Worm (Caenorhabditis elegans) whole organism, L2 larva: Measurements from ENCODE around the gene srd-21.
A peak's percentile ranks its signal among the peaks of the same experiment; 100 is the strongest.

Source experiments
- C34F6.9 ChIP-seq: fragments of 150-350 bp; optimal IDR thresholded peaks from 2 replicates; lab custom pipeline; 2014; ENCODE audit warnings: missing biosample characterization, missing genetic modification characterization
- F13H6.1 ChIP-seq: sonication (generic microtip); optimal IDR thresholded peaks from 2 replicates; lab custom pipeline; 2016; ENCODE audit warnings: missing genetic modification characterization, missing compliant biosample characterization
- R02D3.7 ChIP-seq: fragments of 150-350 bp; optimal IDR thresholded peaks from 2 replicates; lab custom pipeline; 2014; ENCODE audit warnings: missing biosample characterization, missing genetic modification characterization
- Y55F3AM.14 ChIP-seq: fragments of 200-800 bp; sonication (Bioruptor generic); optimal IDR thresholded peaks from 2 replicates; lab custom pipeline; 2018; ENCODE audit warnings: mild to moderate bottlenecking, missing genetic modification characterization, missing compliant biosample characterization
- ZK546.5 ChIP-seq: sonication (generic microtip); optimal IDR thresholded peaks from 2 replicates; lab custom pipeline; 2017; ENCODE audit warnings: missing biosample characterization, missing genetic modification characterization
- alr-1 ChIP-seq: fragments of 150-350 bp; optimal IDR thresholded peaks from 2 replicates; lab custom pipeline; 2014; ENCODE audit warnings: missing biosample characterization, missing genetic modification characterization
- aly-2 ChIP-seq: fragments of 150-350 bp; optimal IDR thresholded peaks from 2 replicates; lab custom pipeline; 2014; ENCODE audit warnings: missing biosample characterization, missing genetic modification characterization
- ama-1 ChIP-seq: fragments of 150-350 bp; optimal IDR thresholded peaks from 2 replicates; lab custom pipeline; 2018; ENCODE audit warnings: inconsistent platforms
- blmp-1 ChIP-seq: sonication (generic microtip); optimal IDR thresholded peaks from 2 replicates; lab custom pipeline; 2017; ENCODE audit warnings: missing genetic modification characterization, mild to moderate bottlenecking, missing compliant biosample characterization, antibody characterized with exemption, moderate library complexity; ENCODE audit not compliant: insufficient read depth
- ceh-16 ChIP-seq: fragments of 150-350 bp; optimal IDR thresholded peaks from 2 replicates; lab custom pipeline; 2014; ENCODE audit warnings: missing biosample characterization, missing genetic modification characterization
- ceh-82 ChIP-seq: fragments of 150-350 bp; optimal IDR thresholded peaks from 2 replicates; lab custom pipeline; 2014; ENCODE audit warnings: missing biosample characterization, missing genetic modification characterization
- crh-2 ChIP-seq: sonication (generic microtip); optimal IDR thresholded peaks from 2 replicates; lab custom pipeline; 2017; ENCODE audit warnings: missing biosample characterization, missing genetic modification characterization
- dmd-4 ChIP-seq: sonication (generic microtip); optimal IDR thresholded peaks from 2 replicates; lab custom pipeline; 2017; ENCODE audit warnings: missing biosample characterization, missing genetic modification characterization
- egl-27 ChIP-seq: sonication (generic microtip); optimal IDR thresholded peaks from 3 replicates; lab custom pipeline; 2017; ENCODE audit warnings: missing biosample characterization, missing genetic modification reagents, missing genetic modification characterization
- elt-1 ChIP-seq: fragments of 150-350 bp; optimal IDR thresholded peaks from 2 replicates; lab custom pipeline; 2014; ENCODE audit warnings: missing biosample characterization, missing genetic modification characterization
- elt-3 ChIP-seq: sonication (generic microtip); optimal IDR thresholded peaks from 2 replicates; lab custom pipeline; 2017; ENCODE audit warnings: missing biosample characterization, missing genetic modification characterization
- fos-1 ChIP-seq: fragments of 150-350 bp; optimal IDR thresholded peaks from 2 replicates; lab custom pipeline; 2014; ENCODE audit warnings: missing biosample characterization, missing genetic modification characterization
- gmeb-1 ChIP-seq: fragments of 150-350 bp; optimal IDR thresholded peaks from 2 replicates; lab custom pipeline; 2014; ENCODE audit warnings: missing biosample characterization, missing genetic modification characterization
- lin-11 ChIP-seq: fragments of 150-350 bp; sonication (generic microtip); optimal IDR thresholded peaks from 2 replicates; lab custom pipeline; 2014; ENCODE audit warnings: missing biosample characterization, missing genetic modification characterization, inconsistent platforms, mixed read lengths
- lin-13 ChIP-seq: fragments of 150-350 bp; optimal IDR thresholded peaks from 2 replicates; lab custom pipeline; 2014; ENCODE audit warnings: missing biosample characterization, missing genetic modification reagents, missing genetic modification characterization
- lin-39 ChIP-seq: fragments of 150-350 bp; optimal IDR thresholded peaks from 2 replicates; lab custom pipeline; 2014; ENCODE audit warnings: missing biosample characterization, missing genetic modification reagents, missing genetic modification characterization
- lsy-2 ChIP-seq, 2 experiments: fragments of 150-350 bp in 1 of 2; sonication (generic microtip) in 1 of 2; optimal IDR thresholded peaks; 2 replicates each; lab custom pipeline; 2014 to 2017; ENCODE audit warnings: missing biosample characterization in 2 of 2, missing genetic modification characterization in 2 of 2
- mab-5 ChIP-seq: fragments of 150-350 bp; optimal IDR thresholded peaks from 2 replicates; lab custom pipeline; 2014; ENCODE audit warnings: missing biosample characterization, missing genetic modification characterization
- mbf-1 ChIP-seq: sonication (generic microtip); optimal IDR thresholded peaks from 2 replicates; lab custom pipeline; 2017; ENCODE audit warnings: missing biosample characterization, missing genetic modification characterization
- mdl-1 ChIP-seq, 2 experiments: fragments of 150-350 bp in 1 of 2; sonication (generic microtip) in 1 of 2; optimal IDR thresholded peaks; 2 replicates each; lab custom pipeline; 2017; ENCODE audit warnings: missing biosample characterization in 2 of 2, missing genetic modification characterization in 2 of 2
- nhr-10 ChIP-seq: sonication (generic microtip); optimal IDR thresholded peaks from 2 replicates; lab custom pipeline; 2017; ENCODE audit warnings: missing biosample characterization, missing genetic modification characterization
- nhr-11 ChIP-seq: fragments of 150-350 bp; optimal IDR thresholded peaks from 2 replicates; lab custom pipeline; 2014; ENCODE audit warnings: missing biosample characterization, missing genetic modification characterization
- nhr-12 ChIP-seq: fragments of 150-350 bp; optimal IDR thresholded peaks from 2 replicates; lab custom pipeline; 2014; ENCODE audit warnings: missing biosample characterization, missing genetic modification characterization
- nhr-129 ChIP-seq: fragments of 150-350 bp; optimal IDR thresholded peaks from 2 replicates; lab custom pipeline; 2014; ENCODE audit warnings: missing biosample characterization, missing genetic modification characterization
- nhr-21 ChIP-seq: fragments of 150-350 bp; optimal IDR thresholded peaks from 2 replicates; lab custom pipeline; 2014; ENCODE audit warnings: missing biosample characterization, missing genetic modification characterization
- nhr-23 ChIP-seq: fragments of 150-350 bp; optimal IDR thresholded peaks from 2 replicates; lab custom pipeline; 2014; ENCODE audit warnings: missing biosample characterization, missing genetic modification reagents, missing genetic modification characterization
- nhr-237 ChIP-seq: fragments of 150-350 bp; optimal IDR thresholded peaks from 2 replicates; lab custom pipeline; 2014; ENCODE audit warnings: missing biosample characterization, missing genetic modification characterization
- nhr-25 ChIP-seq: fragments of 150-350 bp; sonication (generic microtip); optimal IDR thresholded peaks from 3 replicates; lab custom pipeline; 2014; ENCODE audit warnings: missing biosample characterization, missing genetic modification characterization
- nhr-6 ChIP-seq: fragments of 150-350 bp; optimal IDR thresholded peaks from 2 replicates; lab custom pipeline; 2014; ENCODE audit warnings: missing biosample characterization, missing genetic modification characterization
- nhr-77 ChIP-seq: fragments of 150-350 bp; optimal IDR thresholded peaks from 2 replicates; lab custom pipeline; 2014; ENCODE audit warnings: missing biosample characterization, missing genetic modification characterization
- peb-1 ChIP-seq: fragments of 150-350 bp; optimal IDR thresholded peaks from 2 replicates; lab custom pipeline; 2014; ENCODE audit warnings: missing biosample characterization, missing genetic modification characterization
- sem-4 ChIP-seq: fragments of 150-350 bp; optimal IDR thresholded peaks from 2 replicates; lab custom pipeline; 2014; ENCODE audit warnings: missing biosample characterization, missing genetic modification reagents, missing genetic modification characterization
- skn-1 ChIP-seq: sonication (generic microtip); optimal IDR thresholded peaks from 2 replicates; lab custom pipeline; 2017; ENCODE audit warnings: missing biosample characterization, missing genetic modification characterization
- sma-3 ChIP-seq: sonication (generic microtip); optimal IDR thresholded peaks from 2 replicates; lab custom pipeline; 2016; ENCODE audit warnings: missing genetic modification reagents, missing genetic modification characterization, missing compliant biosample characterization
- sma-9 ChIP-seq, 2 experiments: fragments of 150-350 bp in 1 of 2; sonication (generic microtip) in 1 of 2; optimal IDR thresholded peaks; 2 replicates each; lab custom pipeline; 2014 to 2016; ENCODE audit warnings: missing genetic modification characterization in 2 of 2, mild to moderate bottlenecking in 1 of 2, missing biosample characterization in 1 of 2, missing compliant biosample characterization in 1 of 2, missing genetic modification reagents in 1 of 2, moderate library complexity in 1 of 2
- snpc-4 ChIP-seq: fragments of 150-350 bp; optimal IDR thresholded peaks from 2 replicates; lab custom pipeline; 2014; ENCODE audit warnings: missing biosample characterization, missing genetic modification characterization
- unc-39 ChIP-seq: fragments of 150-350 bp; optimal IDR thresholded peaks from 2 replicates; lab custom pipeline; 2014; ENCODE audit warnings: missing biosample characterization, missing genetic modification characterization
- unc-55 ChIP-seq: fragments of 150-350 bp; sonication (generic microtip); optimal IDR thresholded peaks from 3 replicates; lab custom pipeline; 2014; ENCODE audit warnings: missing biosample characterization, missing genetic modification reagents, missing genetic modification characterization
- unc-62 ChIP-seq: fragments of 150-350 bp; optimal IDR thresholded peaks from 2 replicates; lab custom pipeline; 2014; ENCODE audit warnings: missing biosample characterization, missing genetic modification reagents, missing genetic modification characterization
- zag-1 ChIP-seq: fragments of 150-350 bp; optimal IDR thresholded peaks from 2 replicates; lab custom pipeline; 2014; ENCODE audit warnings: missing biosample characterization, missing genetic modification characterization
- ztf-1 ChIP-seq: fragments of 200-800 bp; sonication (Bioruptor generic); conservative IDR thresholded peaks from 2 replicates; pipeline ENCODE4 v1.3.6; 2022; ENCODE audit warnings: missing genetic modification characterization, missing compliant biosample characterization
- ztf-11 ChIP-seq: sonication (generic microtip); optimal IDR thresholded peaks from 2 replicates; lab custom pipeline; 2017; ENCODE audit warnings: missing biosample characterization, missing genetic modification characterization
- ztf-4 ChIP-seq: fragments of 150-350 bp; optimal IDR thresholded peaks from 2 replicates; lab custom pipeline; 2014; ENCODE audit warnings: missing biosample characterization, missing genetic modification characterization

Gene srd-21

DNA sequence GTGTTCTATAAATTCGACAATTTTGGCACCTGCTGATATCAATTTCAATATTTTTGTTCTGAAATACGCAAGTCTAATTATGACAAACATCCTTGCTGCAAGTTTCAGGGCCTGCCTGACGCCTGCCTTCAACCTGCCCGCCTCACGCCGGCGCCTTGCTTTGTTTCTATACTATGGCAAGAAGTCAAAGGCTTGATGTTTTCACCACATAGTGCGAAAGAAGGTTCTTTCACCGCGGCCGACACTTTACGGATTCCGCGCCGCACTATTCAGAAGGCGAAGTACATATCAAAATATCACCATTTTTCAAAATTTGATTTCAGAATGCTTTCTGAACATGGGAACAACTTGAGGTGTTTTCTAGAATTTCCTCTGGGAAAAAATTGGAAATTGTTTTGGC lies 40.2 kb upstream of the srd-21 start:
- TF ChIP-seq snpc-4 (tag; lab: Kevin White, UChicago) = no peak
- TF ChIP-seq blmp-1 = no peak
- no peak for TF ChIP-seq dmd-4
- TF ChIP-seq lin-11 (tag; lab: Kevin White, UChicago) = no peak
- no peak for TF ChIP-seq nhr-23 (tag; lab: Kevin White, UChicago)
- TF ChIP-seq alr-1 (tag; lab: Kevin White, UChicago) = no peak
- TF ChIP-seq ceh-16 (tag; lab: Kevin White, UChicago) = no peak
- no peak for TF ChIP-seq unc-39 (tag; lab: Kevin White, UChicago)
- no peak for TF ChIP-seq elt-3 (tag; lab: Kevin White, UChicago)
- no peak for TF ChIP-seq mbf-1 (tag; lab: Kevin White, UChicago)
- no peak for TF ChIP-seq unc-55
- no peak for TF ChIP-seq lsy-2 (tag; optimal IDR thresholded peaks at IDR 0.05; lab: Kevin White, UChicago)
- no peak for TF ChIP-seq elt-1 (tag; lab: Kevin White, UChicago)
- no peak for TF ChIP-seq sma-3 (GFP tag; lab: Kevin White, UChicago)
- no peak for TF ChIP-seq nhr-237
- no peak for TF ChIP-seq nhr-11
- TF ChIP-seq gmeb-1 (tag; lab: Kevin White, UChicago) = no peak
- no peak for TF ChIP-seq nhr-25 (tag; lab: Kevin White, UChicago)
- no peak for TF ChIP-seq fos-1 (tag; lab: Kevin White, UChicago)
- TF ChIP-seq nhr-77 = no peak

DNA sequence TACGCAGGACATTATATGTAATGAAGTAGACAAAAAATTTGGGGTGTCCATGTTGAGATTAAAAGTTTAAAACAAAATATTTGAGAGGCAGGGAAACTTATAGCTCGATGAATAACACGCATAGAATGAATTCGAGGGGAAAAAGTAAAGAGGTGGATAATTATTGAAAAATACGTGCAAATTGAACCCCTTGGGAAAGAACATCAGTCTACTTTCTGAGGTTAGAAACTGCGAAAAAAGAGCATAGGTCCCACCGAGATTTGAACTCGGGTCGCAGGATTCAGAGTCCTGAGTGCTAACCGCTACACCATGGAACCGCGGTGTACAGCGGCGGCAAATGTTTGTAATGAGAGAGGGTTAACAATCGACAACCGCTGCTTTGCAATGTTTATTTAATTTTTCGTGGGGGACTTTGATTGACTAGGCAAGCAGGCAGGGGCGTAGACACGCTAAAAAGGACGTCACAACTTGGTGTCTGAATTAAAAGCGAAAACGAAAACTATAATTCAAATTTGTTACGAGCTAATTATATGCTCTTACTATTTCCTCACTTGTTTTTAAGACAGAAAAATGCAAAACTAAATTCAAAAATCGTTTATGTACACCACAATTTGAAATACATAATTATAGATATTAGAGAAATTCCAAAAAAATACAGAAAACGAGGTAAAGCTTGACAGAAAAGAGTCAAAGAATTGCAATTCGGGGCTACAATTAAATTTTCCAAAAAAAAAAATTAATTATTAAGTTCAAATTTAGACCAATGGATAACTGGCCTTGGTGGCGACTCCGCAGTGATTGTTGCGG lies 37.5 kb upstream of the srd-21 start, which contains the start of gene srh-269:
srh-269 (minus strand) TSS at position 51 of the 807 bp plus-strand sequence.
- no peak for TF ChIP-seq peb-1
- no peak for TF ChIP-seq skn-1 (tag; lab: Kevin White, UChicago)
- peak; percentile 52 for TF ChIP-seq lin-13 (GFP tag; lab: Kevin White, UChicago)
- no peak for TF ChIP-seq nhr-237
- TF ChIP-seq gmeb-1 (tag; lab: Kevin White, UChicago) = peak; percentile 52
- no peak for TF ChIP-seq ztf-11
- no peak for TF ChIP-seq nhr-23 (tag; lab: Kevin White, UChicago)
- TF ChIP-seq ama-1 (lab: Kevin White, UChicago) = peak; percentile 90
- no peak for TF ChIP-seq nhr-77
- no peak for TF ChIP-seq ceh-16 (tag; lab: Kevin White, UChicago)
- no peak for TF ChIP-seq ztf-1
- peak; percentile 27 to 63 for TF ChIP-seq lsy-2 (tag; optimal IDR thresholded peaks at IDR 0.05; lab: Kevin White, UChicago)
- peak; percentile 12 for TF ChIP-seq nhr-6 (tag; lab: Kevin White, UChicago)
- TF ChIP-seq lin-11 (tag; lab: Kevin White, UChicago) = no peak
- no peak for TF ChIP-seq mab-5 (tag; lab: Kevin White, UChicago)
- TF ChIP-seq snpc-4 (tag; lab: Kevin White, UChicago) = peak; percentile 30
- no peak for TF ChIP-seq blmp-1
- peak; percentile 55 for TF ChIP-seq F13H6.1
- TF ChIP-seq ZK546.5 (tag; lab: Kevin White, UChicago) = no peak
- TF ChIP-seq alr-1 (tag; lab: Kevin White, UChicago) = no peak
- TF ChIP-seq sma-9 (GFP tag; optimal IDR thresholded peaks at IDR 0.05; lab: Kevin White, UChicago) = peak; percentile 54
- TF ChIP-seq sma-9 (tag; optimal IDR thresholded peaks at IDR 0.05; lab: Kevin White, UChicago) = no peak
- TF ChIP-seq nhr-10 (tag; lab: Kevin White, UChicago) = no peak
- TF ChIP-seq crh-2 = peak; percentile 13
- no peak for TF ChIP-seq aly-2 (tag; lab: Kevin White, UChicago)
- no peak for TF ChIP-seq dmd-4
- TF ChIP-seq elt-3 (tag; lab: Kevin White, UChicago) = no peak
- TF ChIP-seq unc-55 = no peak
- TF ChIP-seq unc-62 = no peak
- TF ChIP-seq nhr-21 (tag; lab: Kevin White, UChicago) = peak; percentile 47
- TF ChIP-seq sma-3 (GFP tag; lab: Kevin White, UChicago) = peak; percentile 42
- TF ChIP-seq mbf-1 (tag; lab: Kevin White, UChicago) = no peak
- TF ChIP-seq zag-1 (tag; lab: Kevin White, UChicago) = no peak
- peak; percentile 40 for TF ChIP-seq fos-1 (tag; lab: Kevin White, UChicago)
- no peak for TF ChIP-seq nhr-12
- TF ChIP-seq elt-1 (tag; lab: Kevin White, UChicago) = no peak
- no peak for TF ChIP-seq mdl-1 (tag; optimal IDR thresholded peaks at IDR 0.05; lab: Kevin White, UChicago)
- TF ChIP-seq ceh-82 (tag; lab: Kevin White, UChicago) = no peak
- TF ChIP-seq R02D3.7 = no peak
- peak; percentile 16 for TF ChIP-seq ztf-4 (tag; lab: Kevin White, UChicago)
- peak; percentile 72 for TF ChIP-seq Y55F3AM.14 (GFP tag; lab: Kevin White, UChicago)
- TF ChIP-seq nhr-129 (tag; lab: Kevin White, UChicago) = peak; percentile 76
- TF ChIP-seq sem-4 (tag; lab: Kevin White, UChicago) = no peak
- no peak for TF ChIP-seq nhr-11
- no peak for TF ChIP-seq unc-39 (tag; lab: Kevin White, UChicago)
- TF ChIP-seq lin-39 (tag; lab: Kevin White, UChicago) = no peak
- TF ChIP-seq nhr-25 (tag; lab: Kevin White, UChicago) = no peak
- peak; percentile 36 for TF ChIP-seq C34F6.9 (tag; lab: Kevin White, UChicago)
- TF ChIP-seq egl-27 (tag; lab: Kevin White, UChicago) = no peak
